7 worm cellular contexts compared by ENCODE assay signal in genomic region chrII:1309892-1310516, ce11.
TF ChIP-seq lines count a peak whose summit lies in the region.

alh-6 (minus strand) TSS chrII:1310133.
fcho-1 (plus strand) TSS chrII:1310515.

TF ChIP-seq in whole organism, L1 larva, 84 proteins besides CTCF, POLR2A, EP300 and RAD21 (continues in another document):
- TF ChIP-seq dpl-1 (GFP tag; optimal IDR thresholded peaks at IDR 0.05; lab: Kevin White, UChicago) (peak in 1 of 3 experiments; percentile 40), elt-2 (tag; optimal IDR thresholded peaks at IDR 0.05; lab: Kevin White, UChicago) (no peak), nhr-85 (tag; lab: Kevin White, UChicago) (no peak), F16B12.6 (tag; optimal IDR thresholded peaks at IDR 0.05; lab: Kevin White, UChicago) (no peak), nhr-20 (tag; optimal IDR thresholded peaks at IDR 0.05; lab: Kevin White, UChicago) (peak; percentile 19), ceh-82 (tag; optimal IDR thresholded peaks at IDR 0.05; lab: Kevin White, UChicago) (peak in 1 of 3 experiments; percentile 11), hlh-17 (GFP tag; optimal IDR thresholded peaks at IDR 0.05; lab: Kevin White, UChicago; ENCODE audit: borderline replicate concordance) (no peak), ceh-88 (GFP tag; IDR thresholded peaks at IDR 0.05; lab: Robert Waterston, UW) (no peak), efl-1 (optimal IDR thresholded peaks at IDR 0.05; lab: Kevin White, UChicago) (peak; percentile 24 to 27), efl-1 (GFP tag; optimal IDR thresholded peaks at IDR 0.05 in 1 of 2; lab: Kevin White, UChicago) (peak in 1 of 2 experiments; percentile 36), lin-35 (GFP tag; optimal IDR thresholded peaks at IDR 0.05; lab: Kevin White, UChicago) (peak; percentile 28 to 46), lsy-2 (tag; optimal IDR thresholded peaks at IDR 0.05; lab: Kevin White, UChicago) (peak in 1 of 2 experiments; percentile 24)

TF ChIP-seq in whole organism, L2 larva, 48 proteins besides CTCF, POLR2A, EP300 and RAD21:
- TF ChIP-seq skn-1 (tag; optimal IDR thresholded peaks at IDR 0.05; lab: Kevin White, UChicago) (no peak), blmp-1 (tag; optimal IDR thresholded peaks at IDR 0.05; lab: Kevin White, UChicago; ENCODE audit: insufficient read depth) (no peak), C34F6.9 (tag; optimal IDR thresholded peaks at IDR 0.05; lab: Kevin White, UChicago) (peak; percentile 31), ceh-16 (tag; optimal IDR thresholded peaks at IDR 0.05; lab: Kevin White, UChicago) (no peak), lsy-2 (tag; optimal IDR thresholded peaks at IDR 0.05; lab: Kevin White, UChicago) (peak in 1 of 2 experiments; percentile 47), ama-1 (optimal IDR thresholded peaks at IDR 0.05; lab: Kevin White, UChicago) (no peak), crh-2 (tag; optimal IDR thresholded peaks at IDR 0.05; lab: Kevin White, UChicago) (peak; percentile 1), unc-39 (tag; optimal IDR thresholded peaks at IDR 0.05; lab: Kevin White, UChicago) (no peak), aly-2 (tag; optimal IDR thresholded peaks at IDR 0.05; lab: Kevin White, UChicago) (no peak), unc-55 (GFP tag; optimal IDR thresholded peaks at IDR 0.05; lab: Kevin White, UChicago) (peak; percentile 49), F13H6.1 (tag; optimal IDR thresholded peaks at IDR 0.05; lab: Kevin White, UChicago) (peak; percentile 17), lin-13 (GFP tag; optimal IDR thresholded peaks at IDR 0.05; lab: Kevin White, UChicago) (peak; percentile 1)

TF ChIP-seq in whole organism, L3 larva, 47 proteins besides CTCF, POLR2A, EP300 and RAD21 (continues in another document):
- TF ChIP-seq lin-15B (tag; optimal IDR thresholded peaks at IDR 0.05; lab: Kevin White, UChicago) (peak; percentile 71), egl-27 (tag; optimal IDR thresholded peaks at IDR 0.05; lab: Kevin White, UChicago) (no peak), fos-1 (tag; optimal IDR thresholded peaks at IDR 0.05; lab: Kevin White, UChicago) (no peak), ztf-11 (tag; optimal IDR thresholded peaks at IDR 0.05; lab: Kevin White, UChicago) (no peak), ceh-28 (tag; optimal IDR thresholded peaks at IDR 0.05; lab: Kevin White, UChicago) (no peak), nhr-23 (tag; optimal IDR thresholded peaks at IDR 0.05; lab: Kevin White, UChicago) (no peak), mdl-1 (tag; optimal IDR thresholded peaks at IDR 0.05; lab: Kevin White, UChicago) (no peak), nhr-77 (tag; optimal IDR thresholded peaks at IDR 0.05; lab: Kevin White, UChicago) (no peak), eor-1 (tag; optimal IDR thresholded peaks at IDR 0.05; lab: Kevin White, UChicago) (no peak), jun-1 (tag; optimal IDR thresholded peaks at IDR 0.05; lab: Kevin White, UChicago) (no peak), snpc-4 (tag; optimal IDR thresholded peaks at IDR 0.05; lab: Kevin White, UChicago) (no peak), nhr-11 (tag; optimal IDR thresholded peaks at IDR 0.05; lab: Kevin White, UChicago) (no peak), elt-2 (tag; optimal IDR thresholded peaks at IDR 0.05; lab: Kevin White, UChicago) (no peak), fkh-10 (GFP tag; optimal IDR thresholded peaks at IDR 0.05; lab: Kevin White, UChicago) (no peak), nfya-1 (tag; optimal IDR thresholded peaks at IDR 0.05; lab: Kevin White, UChicago; ENCODE audit: insufficient read depth) (peak; percentile 46)

TF ChIP-seq in whole organism, L4 larva, 104 proteins besides CTCF, POLR2A, EP300 and RAD21:
- TF ChIP-seq hlh-11 (tag; optimal IDR thresholded peaks at IDR 0.05; lab: Kevin White, UChicago) (peak; percentile 7), lsy-2 (tag; optimal IDR thresholded peaks at IDR 0.05; lab: Kevin White, UChicago) (peak in 1 of 2 experiments; percentile 29), nhr-111 (GFP tag; optimal IDR thresholded peaks at IDR 0.05; lab: Kevin White, UChicago) (no peak), mxl-3 (GFP tag; optimal IDR thresholded peaks at IDR 0.05; lab: Kevin White, UChicago) (peak; percentile 49), mdl-1 (tag; optimal IDR thresholded peaks at IDR 0.05; lab: Kevin White, UChicago) (peak in 1 of 2 experiments; percentile 38), nhr-11 (tag; optimal IDR thresholded peaks at IDR 0.05; lab: Kevin White, UChicago) (no peak), hlh-30 (tag; optimal IDR thresholded peaks at IDR 0.05; lab: Kevin White, UChicago; ENCODE audit: insufficient read depth) (peak; percentile 87), lin-38 (GFP tag; IDR thresholded peaks at IDR 0.05; lab: Robert Waterston, UW) (peak; percentile 31), aha-1 (tag; lab: Kevin White, UChicago) (peak; percentile 44)

TF ChIP-seq in whole organism, late embryonic, 69 proteins besides CTCF, POLR2A, EP300 and RAD21:
- TF ChIP-seq hlh-30 (tag; optimal IDR thresholded peaks at IDR 0.05; lab: Kevin White, UChicago; ENCODE audit: insufficient read depth) = peak; percentile 29
- TF ChIP-seq ttx-3 (tag; optimal IDR thresholded peaks at IDR 0.05; lab: Kevin White, UChicago) = no peak
- peak; percentile 10 for TF ChIP-seq ceh-48 (tag; optimal IDR thresholded peaks at IDR 0.05; lab: Kevin White, UChicago)
TF ChIP-seq in whole organism, late embryonic: peak in this region for 2.

TF ChIP-seq in whole organism, mixed stage, embryonic, 35 proteins besides CTCF, POLR2A, EP300 and RAD21:
- TF ChIP-seq sptf-1 (tag; optimal IDR thresholded peaks at IDR 0.05; lab: Kevin White, UChicago) = peak; percentile 40
- TF ChIP-seq unc-120 (tag; optimal IDR thresholded peaks at IDR 0.05; lab: Kevin White, UChicago; ENCODE audit: poor library complexity, severe bottlenecking) = peak; percentile 39
- no peak for TF ChIP-seq bed-3 (GFP tag; optimal IDR thresholded peaks at IDR 0.05; lab: Kevin White, UChicago)
- TF ChIP-seq mls-2 (tag; optimal IDR thresholded peaks at IDR 0.05; lab: Kevin White, UChicago) = no peak
- TF ChIP-seq ces-1 (GFP tag; optimal IDR thresholded peaks at IDR 0.05; lab: Kevin White, UChicago) = peak; percentile 4

TF ChIP-seq in whole organism, young adult, 124 proteins besides CTCF, POLR2A, EP300 and RAD21 (continues in another document):
- peak; percentile 7 for TF ChIP-seq efl-1 (GFP tag; optimal IDR thresholded peaks at IDR 0.05; lab: Kevin White, UChicago)
- TF ChIP-seq somi-1 (GFP tag; optimal IDR thresholded peaks at IDR 0.05; lab: Kevin White, UChicago) = no peak
- no peak for TF ChIP-seq sea-2 (GFP tag; IDR thresholded peaks at IDR 0.05; lab: Robert Waterston, UW)
- no peak for TF ChIP-seq tbp1 (GFP tag; optimal IDR thresholded peaks at IDR 0.05; lab: Kevin White, UChicago)
- no peak for TF ChIP-seq athp-1 (tag; optimal IDR thresholded peaks at IDR 0.05; lab: Kevin White, UChicago)
- no peak for TF ChIP-seq zim-3 (tag; optimal IDR thresholded peaks at IDR 0.05; lab: Kevin White, UChicago)
- peak; percentile 38; the same call in 1 of the 2 replicates for TF ChIP-seq dox-1 (GFP tag; IDR thresholded peaks at IDR 0.05; lab: Robert Waterston, UW)
- no peak for TF ChIP-seq repo-1 (tag; optimal IDR thresholded peaks at IDR 0.05; lab: Kevin White, UChicago)
- TF ChIP-seq madf-3 (GFP tag; IDR thresholded peaks at IDR 0.05; lab: Robert Waterston, UW) = no peak
- TF ChIP-seq madf-6 (GFP tag; IDR thresholded peaks at IDR 0.05; lab: Robert Waterston, UW) = peak; percentile 74
- no peak for TF ChIP-seq unc-130 (GFP tag; optimal IDR thresholded peaks at IDR 0.05; lab: Kevin White, UChicago)
- no peak for TF ChIP-seq ZK185.1 (tag; optimal IDR thresholded peaks at IDR 0.05; lab: Kevin White, UChicago; ENCODE audit: poor library complexity, severe bottlenecking)
- TF ChIP-seq ztf-26 (tag; optimal IDR thresholded peaks at IDR 0.05; lab: Kevin White, UChicago) = no peak
- TF ChIP-seq aptf-2 (GFP tag; conservative IDR thresholded peaks at IDR 0.05; lab: Robert Waterston, UW) = no peak
- no peak for TF ChIP-seq C06A6.2 (GFP tag; conservative IDR thresholded peaks at IDR 0.05; lab: Robert Waterston, UW)
- TF ChIP-seq madf-10 (tag; optimal IDR thresholded peaks at IDR 0.05; lab: Kevin White, UChicago) = no peak
- no peak for TF ChIP-seq Y79H2A.3 (GFP tag; conservative IDR thresholded peaks at IDR 0.05; lab: Robert Waterston, UW)
- no peak for TF ChIP-seq attf-5 (GFP tag; optimal IDR thresholded peaks at IDR 0.05; lab: Kevin White, UChicago)
- no peak for TF ChIP-seq bed-1 (GFP tag; IDR thresholded peaks at IDR 0.05; lab: Robert Waterston, UW)
- TF ChIP-seq lin-54 (GFP tag; optimal IDR thresholded peaks at IDR 0.05; lab: Kevin White, UChicago) = peak; percentile 36
- peak; percentile 27; the same call in 1 of the 2 replicates for TF ChIP-seq madf-8 (GFP tag; conservative IDR thresholded peaks at IDR 0.05; lab: Robert Waterston, UW)
- no peak for TF ChIP-seq dpl-1 (GFP tag; optimal IDR thresholded peaks at IDR 0.05; lab: Kevin White, UChicago)
- no peak for TF ChIP-seq snpc-4 (GFP tag; optimal IDR thresholded peaks at IDR 0.05; lab: Kevin White, UChicago)
- TF ChIP-seq snpc-4 (tag; optimal IDR thresholded peaks at IDR 0.05; lab: Kevin White, UChicago) = no peak
- no peak for TF ChIP-seq nhr-179 (tag; optimal IDR thresholded peaks at IDR 0.05; lab: Kevin White, UChicago)
- no peak for TF ChIP-seq lin-26 (GFP tag; IDR thresholded peaks at IDR 0.05; lab: Robert Waterston, UW)
- TF ChIP-seq hmg-1.2 (GFP tag; IDR thresholded peaks at IDR 0.05; lab: Robert Waterston, UW) = peak; percentile 8; the same call in 1 of the 2 replicates
- TF ChIP-seq let-526 (GFP tag; IDR thresholded peaks at IDR 0.05; lab: Robert Waterston, UW) = no peak
- no peak for TF ChIP-seq atf-7 (tag; optimal IDR thresholded peaks at IDR 0.05; lab: Kevin White, UChicago)
- no peak for TF ChIP-seq Y56A3A.18 (GFP tag; IDR thresholded peaks at IDR 0.05; lab: Robert Waterston, UW)
- no peak for TF ChIP-seq nfyb-1 (GFP tag; IDR thresholded peaks at IDR 0.05; lab: Robert Waterston, UW)
- no peak for TF ChIP-seq C17E4.6 (GFP tag; IDR thresholded peaks at IDR 0.05; lab: Robert Waterston, UW)
- TF ChIP-seq tbx-9 (tag; optimal IDR thresholded peaks at IDR 0.05; lab: Kevin White, UChicago; ENCODE audit: borderline replicate concordance) = no peak
- no peak for TF ChIP-seq die-1 (tag; optimal IDR thresholded peaks at IDR 0.05; lab: Kevin White, UChicago)
- TF ChIP-seq ztf-22 (GFP tag; optimal IDR thresholded peaks at IDR 0.05; lab: Kevin White, UChicago) = no peak
- no peak for TF ChIP-seq F10E7.11 (tag; optimal IDR thresholded peaks at IDR 0.05; lab: Kevin White, UChicago)
- no peak for TF ChIP-seq B0019.2 (GFP tag; conservative IDR thresholded peaks at IDR 0.05; lab: Robert Waterston, UW)
- TF ChIP-seq hlh-26 (GFP tag; conservative IDR thresholded peaks at IDR 0.05; lab: Robert Waterston, UW) = no peak
- TF ChIP-seq F49E8.2 (tag; optimal IDR thresholded peaks at IDR 0.05; lab: Kevin White, UChicago; ENCODE audit: insufficient read depth) = peak; percentile 25
- no peak for TF ChIP-seq nhr-27 (tag; optimal IDR thresholded peaks at IDR 0.05; lab: Kevin White, UChicago)
- TF ChIP-seq ceh-27 (GFP tag; optimal IDR thresholded peaks at IDR 0.05; lab: Kevin White, UChicago) = peak; percentile 55
